Worm (Caenorhabditis elegans) whole organism, mixed stage, embryonic: Measurements from ENCODE around the gene nhr-34.

Source experiments
- M03D4.4 ChIP-seq: sonication (generic microtip); optimal IDR thresholded peaks from 2 replicates; lab custom pipeline; 2017; ENCODE audit warnings: mild to moderate bottlenecking, missing genetic modification characterization, missing compliant biosample characterization
- blmp-1 ChIP-seq: fragments of 150-350 bp; optimal IDR thresholded peaks from 2 replicates; lab custom pipeline; 2014; ENCODE audit warnings: missing biosample characterization, missing genetic modification characterization
- ceh-39 ChIP-seq: fragments of 150-350 bp; optimal IDR thresholded peaks from 2 replicates; lab custom pipeline; 2014; ENCODE audit warnings: missing biosample characterization, missing genetic modification characterization
- ceh-43 ChIP-seq: fragments of 200-800 bp; sonication (Bioruptor generic); optimal IDR thresholded peaks from 2 replicates; lab custom pipeline; 2018; ENCODE audit warnings: mild to moderate bottlenecking, missing genetic modification characterization, moderate library complexity, missing compliant biosample characterization
- ceh-83 ChIP-seq: fragments of 200-800 bp; sonication (Bioruptor generic); optimal IDR thresholded peaks from 2 replicates; lab custom pipeline; 2018; ENCODE audit warnings: mild to moderate bottlenecking, missing genetic modification characterization, missing compliant biosample characterization
- ces-1 ChIP-seq: fragments of 150-350 bp; optimal IDR thresholded peaks from 2 replicates; lab custom pipeline; 2014; ENCODE audit warnings: missing biosample characterization, missing genetic modification reagents, missing genetic modification characterization
- cnd-1 ChIP-seq: fragments of 200-800 bp; sonication (Bioruptor generic); optimal IDR thresholded peaks from 2 replicates; lab custom pipeline; 2018; ENCODE audit warnings: mild to moderate bottlenecking, missing genetic modification characterization, missing compliant biosample characterization
- elt-1 ChIP-seq: sonication (generic microtip); optimal IDR thresholded peaks from 2 replicates; lab custom pipeline; 2017; ENCODE audit warnings: missing genetic modification characterization, mild to moderate bottlenecking, missing compliant biosample characterization, antibody characterized with exemption, moderate library complexity, borderline replicate concordance; ENCODE audit not compliant: insufficient read depth
- elt-3 ChIP-seq: fragments of 150-350 bp; optimal IDR thresholded peaks from 2 replicates; lab custom pipeline; 2014; ENCODE audit warnings: missing biosample characterization, missing genetic modification characterization
- flh-1 ChIP-seq: fragments of 200-800 bp; sonication (Bioruptor generic); optimal IDR thresholded peaks from 2 replicates; lab custom pipeline; 2018; ENCODE audit warnings: mild to moderate bottlenecking, missing genetic modification characterization, moderate library complexity, missing compliant biosample characterization
- ham-2 ChIP-seq: fragments of 200-800 bp; sonication (Bioruptor generic); optimal IDR thresholded peaks from 2 replicates; lab custom pipeline; 2018; ENCODE audit warnings: mild to moderate bottlenecking, missing genetic modification characterization, missing compliant biosample characterization
- hlh-1 ChIP-seq: fragments of 150-350 bp; optimal IDR thresholded peaks from 2 replicates; lab custom pipeline; 2014; ENCODE audit warnings: missing biosample characterization, missing genetic modification reagents, missing genetic modification characterization
- lin-13 ChIP-seq: fragments of 150-350 bp; optimal IDR thresholded peaks from 2 replicates; lab custom pipeline; 2014; ENCODE audit warnings: missing biosample characterization, missing genetic modification characterization
- lin-32 ChIP-seq: fragments of 200-800 bp; sonication (Bioruptor generic); optimal IDR thresholded peaks from 2 replicates; lab custom pipeline; 2018; ENCODE audit warnings: mild to moderate bottlenecking, missing genetic modification characterization, missing compliant biosample characterization
- lsy-2 ChIP-seq: fragments of 150-350 bp; optimal IDR thresholded peaks from 2 replicates; lab custom pipeline; 2014; ENCODE audit warnings: missing biosample characterization, missing genetic modification characterization
- mab-5 ChIP-seq: fragments of 150-350 bp; optimal IDR thresholded peaks from 2 replicates; lab custom pipeline; 2014; ENCODE audit warnings: missing biosample characterization, missing genetic modification characterization
- mep-1 ChIP-seq: fragments of 150-350 bp; optimal IDR thresholded peaks from 2 replicates; lab custom pipeline; 2017; ENCODE audit warnings: missing biosample characterization, missing genetic modification reagents, missing genetic modification characterization, inconsistent platforms
- mls-2 ChIP-seq: sonication (generic microtip); optimal IDR thresholded peaks from 2 replicates; lab custom pipeline; 2016; ENCODE audit warnings: mild to moderate bottlenecking, missing genetic modification characterization, moderate library complexity, missing compliant biosample characterization
- nhr-12 ChIP-seq: fragments of 150-350 bp; optimal IDR thresholded peaks from 2 replicates; lab custom pipeline; 2014; ENCODE audit warnings: missing biosample characterization, missing genetic modification characterization
- nhr-2 ChIP-seq: fragments of 150-350 bp; optimal IDR thresholded peaks from 2 replicates; lab custom pipeline; 2014; ENCODE audit warnings: missing biosample characterization, missing genetic modification characterization
- nhr-237 ChIP-seq: fragments of 150-350 bp; optimal IDR thresholded peaks from 2 replicates; lab custom pipeline; 2014; ENCODE audit warnings: missing biosample characterization, missing genetic modification characterization
- nhr-28 ChIP-seq: fragments of 150-350 bp; optimal IDR thresholded peaks from 2 replicates; lab custom pipeline; 2014; ENCODE audit warnings: missing biosample characterization, missing genetic modification characterization
- nhr-76 ChIP-seq: sonication (generic microtip); optimal IDR thresholded peaks from 2 replicates; lab custom pipeline; 2017; ENCODE audit warnings: missing biosample characterization, missing genetic modification characterization
- pha-4 ChIP-seq: fragments of 150-350 bp; optimal IDR thresholded peaks from 2 replicates; lab custom pipeline; 2018; ENCODE audit warnings: missing biosample characterization, missing genetic modification reagents, missing genetic modification characterization
- sem-2 ChIP-seq: fragments of 200-800 bp; sonication (Bioruptor generic); optimal IDR thresholded peaks from 2 replicates; lab custom pipeline; 2018; ENCODE audit warnings: mild to moderate bottlenecking, missing genetic modification characterization, missing compliant biosample characterization
- snpc-4 ChIP-seq: fragments of 150-350 bp; optimal IDR thresholded peaks from 2 replicates; lab custom pipeline; 2014; ENCODE audit warnings: missing biosample characterization, missing genetic modification characterization
- sptf-1 ChIP-seq: sonication (generic microtip); optimal IDR thresholded peaks from 2 replicates; lab custom pipeline; 2017; ENCODE audit warnings: mild to moderate bottlenecking, missing genetic modification characterization, moderate library complexity, missing compliant biosample characterization
- unc-120 ChIP-seq: sonication (generic microtip); optimal IDR thresholded peaks from 2 replicates; lab custom pipeline; 2017; ENCODE audit warnings: missing genetic modification characterization, missing compliant biosample characterization; ENCODE audit not compliant: poor library complexity, severe bottlenecking
- unc-39 ChIP-seq: fragments of 150-350 bp; optimal IDR thresholded peaks from 2 replicates; lab custom pipeline; 2014; ENCODE audit warnings: missing biosample characterization, missing genetic modification characterization
- unc-62 ChIP-seq: fragments of 150-350 bp; optimal IDR thresholded peaks from 2 replicates; lab custom pipeline; 2014; ENCODE audit warnings: missing biosample characterization, missing genetic modification reagents, missing genetic modification characterization
- zip-8 ChIP-seq: fragments of 150-350 bp; optimal IDR thresholded peaks from 2 replicates; lab custom pipeline; 2014; ENCODE audit warnings: missing biosample characterization, missing genetic modification characterization
- ztf-11 ChIP-seq: fragments of 150-350 bp; optimal IDR thresholded peaks from 2 replicates; lab custom pipeline; 2014; ENCODE audit warnings: missing biosample characterization, missing genetic modification characterization

nhr-34 gene

ce11 chrIV:9682514-9682913 is 7.0 kb upstream of the nhr-34 start, which contains the start of gene ins-7:
ins-7 (minus strand) TSS chrIV:9682845.
- TF ChIP-seq mab-5 (tag; lab: Kevin White, UChicago) (no peak), blmp-1 (tag; lab: Kevin White, UChicago) (no peak), flh-1 (GFP tag; lab: Kevin White, UChicago) (no peak), M03D4.4 (tag; lab: Kevin White, UChicago) (no peak), mep-1 (no peak), nhr-12 (no peak), nhr-76 (tag; lab: Kevin White, UChicago) (no peak), ztf-11 (tag; lab: Kevin White, UChicago) (no peak), ham-2 (no peak), unc-120 (tag; lab: Kevin White, UChicago) (no peak), cnd-1 (no peak), zip-8 (no peak), mls-2 (no peak), pha-4 (tag; lab: Kevin White, UChicago) (no peak), sptf-1 (no peak), nhr-237 (tag; lab: Kevin White, UChicago) (no peak), ceh-83 (GFP tag; lab: Kevin White, UChicago) (no peak)

- TF ChIP-seq unc-39 = no peak
Observed at ce11 chrIV:9680841-9681240, 5.4 kb upstream of the nhr-34 start, which contains the start of gene ins-8. ins-8 (minus strand) TSS chrIV:9680941.

DNA sequence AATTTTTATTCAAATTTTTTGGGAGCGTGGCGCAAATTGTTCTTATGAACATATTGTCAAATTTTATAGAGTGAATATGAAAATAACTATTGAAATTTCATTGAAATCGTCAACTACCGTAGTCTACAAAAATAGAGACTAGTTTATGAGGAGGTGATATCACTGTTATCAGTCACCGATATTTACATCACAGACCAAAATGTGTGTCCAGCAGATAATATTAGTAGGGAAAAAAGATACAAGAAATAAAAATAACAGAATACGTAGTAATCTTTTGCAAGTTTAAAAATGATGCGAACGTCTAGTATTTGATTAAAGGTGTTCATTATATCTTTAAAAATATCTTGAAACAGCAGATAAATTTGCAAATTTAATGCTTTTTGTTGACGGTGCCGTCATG is 3.8 kb upstream of the nhr-34 start:
- TF ChIP-seq snpc-4 (tag; lab: Kevin White, UChicago) (no peak), ceh-39 (tag; lab: Kevin White, UChicago) (no peak), nhr-76 (tag; lab: Kevin White, UChicago) (no peak), sem-2 (GFP tag; lab: Kevin White, UChicago) (no peak), mep-1 (no peak), unc-39 (no peak), blmp-1 (tag; lab: Kevin White, UChicago) (no peak), nhr-2 (no peak), mab-5 (tag; lab: Kevin White, UChicago) (no peak), unc-62 (GFP tag; lab: Kevin White, UChicago) (no peak), elt-3 (no peak)

DNA sequence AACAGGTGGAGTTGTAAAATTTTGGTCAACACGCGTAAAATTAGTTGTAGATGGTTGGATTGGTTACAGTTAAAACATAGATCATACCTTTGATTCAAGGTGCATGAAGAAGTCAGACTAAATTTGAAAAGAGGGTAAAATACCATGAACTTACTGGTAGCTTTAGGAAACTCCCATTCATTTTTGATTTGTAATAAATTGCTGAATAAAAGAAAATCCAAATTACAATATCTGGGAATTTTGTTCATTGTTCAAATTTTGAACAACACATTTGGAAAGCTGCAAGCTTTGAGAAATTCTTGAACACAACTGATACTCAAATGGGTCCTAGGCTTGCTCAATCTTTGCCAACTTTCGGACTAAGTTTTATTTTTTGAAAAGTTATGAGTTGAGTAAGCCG is 2.5 kb upstream of the nhr-34 start:
- TF ChIP-seq ztf-11 (tag; lab: Kevin White, UChicago) (no peak), pha-4 (tag; lab: Kevin White, UChicago) (no peak), lin-32 (GFP tag; lab: Kevin White, UChicago) (no peak), mab-5 (tag; lab: Kevin White, UChicago) (no peak), ham-2 (no peak), nhr-237 (tag; lab: Kevin White, UChicago) (no peak), snpc-4 (tag; lab: Kevin White, UChicago) (no peak), zip-8 (no peak), nhr-76 (tag; lab: Kevin White, UChicago) (no peak), hlh-1 (tag; lab: Kevin White, UChicago) (no peak), mls-2 (no peak)
- TF ChIP-seq, all 35 proteins: peak for 0

ce11 chrIV:9677226-9677992 is 1.9 kb upstream of the nhr-34 start:
- peak; percentile 78 for TF ChIP-seq ces-1 (GFP tag; lab: Kevin White, UChicago)
- TF ChIP-seq M03D4.4 (tag; lab: Kevin White, UChicago) = no peak
- no peak for TF ChIP-seq elt-3
- peak; percentile 86 for TF ChIP-seq blmp-1 (tag; lab: Kevin White, UChicago)
- TF ChIP-seq zip-8 = no peak
- peak; percentile 15 for TF ChIP-seq mep-1
- peak; percentile 18 for TF ChIP-seq unc-62 (GFP tag; lab: Kevin White, UChicago)
- no peak for TF ChIP-seq elt-1 (tag; lab: Kevin White, UChicago)
- no peak for TF ChIP-seq mls-2
- TF ChIP-seq nhr-28 = no peak

DNA sequence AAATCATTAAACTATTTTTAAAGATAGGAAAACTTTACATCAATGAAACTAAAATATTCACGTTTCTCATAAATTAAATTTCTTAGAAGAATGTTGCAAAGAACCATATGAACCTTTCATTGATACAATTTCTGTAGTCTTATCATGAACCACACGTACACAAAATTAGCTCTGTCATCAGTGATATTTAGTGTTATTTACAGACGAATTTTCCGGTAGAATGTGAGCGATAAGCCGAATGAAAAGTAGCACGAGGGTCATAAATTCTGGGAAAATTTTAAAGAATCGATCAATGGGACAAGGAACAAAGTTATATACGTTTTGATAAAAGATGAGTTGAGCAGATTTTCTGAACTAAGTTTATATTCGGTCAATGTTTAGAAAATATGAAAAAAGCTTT is 1.1 kb upstream of the nhr-34 start:
- TF ChIP-seq elt-3 = no peak
- no peak for TF ChIP-seq mep-1
- no peak for TF ChIP-seq ztf-11 (tag; lab: Kevin White, UChicago)
- TF ChIP-seq lsy-2 (tag; lab: Kevin White, UChicago) = no peak
- no peak for TF ChIP-seq ham-2
- no peak for TF ChIP-seq nhr-237 (tag; lab: Kevin White, UChicago)
- TF ChIP-seq nhr-12 = no peak
- no peak for TF ChIP-seq snpc-4 (tag; lab: Kevin White, UChicago)
- TF ChIP-seq flh-1 (GFP tag; lab: Kevin White, UChicago) = no peak
- no peak for TF ChIP-seq lin-13 (tag; lab: Kevin White, UChicago)
- no peak for TF ChIP-seq sem-2 (GFP tag; lab: Kevin White, UChicago)
- TF ChIP-seq ceh-39 (tag; lab: Kevin White, UChicago) = no peak
- TF ChIP-seq ceh-43 = no peak
- no peak for TF ChIP-seq unc-62 (GFP tag; lab: Kevin White, UChicago)
- TF ChIP-seq nhr-2 = no peak
- TF ChIP-seq cnd-1 = no peak
- TF ChIP-seq mls-2 = no peak
- TF ChIP-seq ceh-83 (GFP tag; lab: Kevin White, UChicago) = no peak
- TF ChIP-seq M03D4.4 (tag; lab: Kevin White, UChicago) = no peak
